Worm (Caenorhabditis elegans) whole organism, L1 larva: ENCODE results near the gene dhhc-6.

Experiments used
- C34B4.2 ChIP-seq: sonication (generic microtip); optimal IDR thresholded peaks from 2 replicates; lab custom pipeline; 2017; ENCODE audit warnings: mild to moderate bottlenecking, missing genetic modification characterization, missing compliant biosample characterization
- F16B12.6 ChIP-seq: fragments of 150-350 bp; optimal IDR thresholded peaks from 2 replicates; lab custom pipeline; 2014; ENCODE audit warnings: missing biosample characterization, missing genetic modification characterization
- Y116A8C.19 ChIP-seq: sonication (generic microtip); optimal IDR thresholded peaks from 2 replicates; lab custom pipeline; 2016; ENCODE audit warnings: missing compliant biosample characterization, missing genetic modification characterization, borderline replicate concordance
- blmp-1 ChIP-seq: fragments of 150-350 bp; optimal IDR thresholded peaks from 2 replicates; lab custom pipeline; 2014; ENCODE audit warnings: missing biosample characterization, missing genetic modification characterization
- ceh-8 ChIP-seq: fragments of 200-800 bp; sonication (Bioruptor generic); optimal IDR thresholded peaks from 2 replicates; lab custom pipeline; 2018; ENCODE audit warnings: mild to moderate bottlenecking, missing genetic modification characterization, moderate library complexity, missing compliant biosample characterization
- ceh-82 ChIP-seq, 3 experiments: fragments of 150-350 bp in 1 of 3; sonication (generic microtip) in 2 of 3; optimal IDR thresholded peaks; 2 replicates each; lab custom pipeline; 2014 to 2017; ENCODE audit warnings: missing biosample characterization in 3 of 3, missing genetic modification characterization in 3 of 3
- ceh-90 ChIP-seq: sonication (generic microtip); optimal IDR thresholded peaks from 2 replicates; lab custom pipeline; 2016; ENCODE audit warnings: missing genetic modification characterization, missing compliant biosample characterization
- dpl-1 ChIP-seq, 3 experiments: fragments of 150-350 bp in 2 of 3; sonication (generic microtip) in 1 of 3; optimal IDR thresholded peaks; 2 replicates each; lab custom pipeline; 2014 to 2017; ENCODE audit warnings: missing biosample characterization in 3 of 3, missing genetic modification characterization in 3 of 3, missing genetic modification reagents in 3 of 3
- efl-1 ChIP-seq, 4 experiments: fragments of 150-350 bp; optimal IDR thresholded peaks in 3 of 4; peaks in 1 of 4; 1 replicate in 1 of 4; 2 replicates in 3 of 4; lab custom pipeline; 2014; ENCODE audit warnings: missing biosample characterization in 2 of 4, missing genetic modification characterization in 2 of 4, missing genetic modification reagents in 2 of 4
- efl-3 ChIP-seq: fragments of 200-800 bp; sonication (Bioruptor generic); optimal IDR thresholded peaks from 2 replicates; lab custom pipeline; 2018; ENCODE audit warnings: mild to moderate bottlenecking, missing genetic modification characterization, missing compliant biosample characterization
- elt-2 ChIP-seq: sonication (generic microtip); optimal IDR thresholded peaks from 2 replicates; lab custom pipeline; 2016; ENCODE audit warnings: missing genetic modification characterization, mild to moderate bottlenecking, inconsistent platforms, missing compliant biosample characterization, missing genetic modification reagents
- elt-3 ChIP-seq, 6 experiments: fragments of 150-350 bp in 1 of 6; sonication (generic microtip); optimal IDR thresholded peaks; 2 replicates each; lab custom pipeline; 2017 to 2018; ENCODE audit warnings: missing biosample characterization in 6 of 6, missing genetic modification characterization in 6 of 6, inconsistent platforms in 1 of 6
- fkh-10 ChIP-seq: sonication (generic microtip); optimal IDR thresholded peaks from 2 replicates; lab custom pipeline; 2017; ENCODE audit warnings: missing biosample characterization, missing genetic modification reagents, missing genetic modification characterization
- fos-1 ChIP-seq: fragments of 150-350 bp; optimal IDR thresholded peaks from 2 replicates; lab custom pipeline; 2014; ENCODE audit warnings: missing biosample characterization, missing genetic modification characterization
- hlh-17 ChIP-seq: fragments of 200-800 bp; sonication (Bioruptor generic); optimal IDR thresholded peaks from 2 replicates; lab custom pipeline; 2018; ENCODE audit warnings: missing genetic modification characterization, mild to moderate bottlenecking, missing compliant biosample characterization, moderate library complexity, borderline replicate concordance
- hpl-2 ChIP-seq: fragments of 150-350 bp; optimal IDR thresholded peaks from 2 replicates; lab custom pipeline; 2014; ENCODE audit warnings: missing biosample characterization, missing genetic modification reagents, missing genetic modification characterization
- lin-13 ChIP-seq: fragments of 150-350 bp; optimal IDR thresholded peaks from 2 replicates; lab custom pipeline; 2014; ENCODE audit warnings: missing biosample characterization, missing genetic modification reagents, missing genetic modification characterization
- lin-14 ChIP-seq: fragments of 200-800 bp; sonication (Bioruptor generic); optimal IDR thresholded peaks from 2 replicates; lab custom pipeline; 2018; ENCODE audit warnings: mild to moderate bottlenecking, missing genetic modification characterization, moderate library complexity, missing compliant biosample characterization
- lin-35 ChIP-seq, 2 experiments: fragments of 150-350 bp; optimal IDR thresholded peaks; 2 replicates each; lab custom pipeline; 2014; ENCODE audit warnings: missing biosample characterization in 2 of 2, missing genetic modification characterization in 2 of 2, missing genetic modification reagents in 2 of 2
- lin-39 ChIP-seq: fragments of 150-350 bp; optimal IDR thresholded peaks from 2 replicates; lab custom pipeline; 2014; ENCODE audit warnings: missing biosample characterization, missing genetic modification reagents, missing genetic modification characterization
- lsy-2 ChIP-seq, 2 experiments: fragments of 150-350 bp; optimal IDR thresholded peaks; 2 replicates each; lab custom pipeline; 2014; ENCODE audit warnings: missing biosample characterization in 2 of 2, missing genetic modification characterization in 2 of 2
- mab-9 ChIP-seq: fragments of 200-800 bp; sonication (Bioruptor generic); IDR thresholded peaks from 2 replicates; pipeline ENCODE4 v1.3.6; 2022; ENCODE audit warnings: missing genetic modification reagents, missing genetic modification characterization, missing compliant biosample characterization
- mdl-1 ChIP-seq, 2 experiments: fragments of 150-350 bp; optimal IDR thresholded peaks; 2 replicates each; lab custom pipeline; 2014 to 2017; ENCODE audit warnings: missing biosample characterization in 2 of 2, missing genetic modification characterization in 2 of 2, inconsistent platforms in 1 of 2
- mep-1 ChIP-seq: fragments of 150-350 bp; optimal IDR thresholded peaks from 2 replicates; lab custom pipeline; 2014; ENCODE audit warnings: missing biosample characterization, missing genetic modification characterization
- nhr-19 ChIP-seq: fragments of 200-800 bp; sonication (Bioruptor generic); conservative IDR thresholded peaks from 2 replicates; pipeline ENCODE4 v1.3.6; 2022; ENCODE audit warnings: missing genetic modification characterization, missing compliant biosample characterization
- nhr-20 ChIP-seq: sonication (generic microtip); optimal IDR thresholded peaks from 2 replicates; lab custom pipeline; 2016; ENCODE audit warnings: mild to moderate bottlenecking, missing genetic modification characterization, missing compliant biosample characterization
- nhr-28 ChIP-seq: fragments of 150-350 bp; optimal IDR thresholded peaks from 2 replicates; lab custom pipeline; 2014; ENCODE audit warnings: missing biosample characterization, missing genetic modification characterization
- nhr-47 ChIP-seq: sonication (generic microtip); optimal IDR thresholded peaks from 2 replicates; lab custom pipeline; 2016; ENCODE audit warnings: mild to moderate bottlenecking, missing genetic modification characterization, moderate library complexity, missing compliant biosample characterization
- nhr-71 ChIP-seq: sonication (generic microtip); optimal IDR thresholded peaks from 2 replicates; lab custom pipeline; 2016; ENCODE audit warnings: mild to moderate bottlenecking, missing genetic modification characterization, moderate library complexity, missing compliant biosample characterization
- nhr-76 ChIP-seq: sonication (generic microtip); optimal IDR thresholded peaks from 2 replicates; lab custom pipeline; 2017; ENCODE audit warnings: missing biosample characterization, missing genetic modification characterization
- nhr-84 ChIP-seq: sonication (generic microtip); optimal IDR thresholded peaks from 2 replicates; lab custom pipeline; 2017; ENCODE audit warnings: missing biosample characterization, missing genetic modification characterization
- nhr-85 ChIP-seq: sonication (generic microtip); peaks from one replicate; lab custom pipeline; 2016; ENCODE audit warnings: missing genetic modification characterization, inconsistent platforms, missing compliant biosample characterization
- pag-3 ChIP-seq: sonication (generic microtip); optimal IDR thresholded peaks from 2 replicates; lab custom pipeline; 2017; ENCODE audit warnings: missing genetic modification characterization, mild to moderate bottlenecking, missing compliant biosample characterization, antibody characterized with exemption, borderline replicate concordance; ENCODE audit not compliant: insufficient read depth
- pqm-1 ChIP-seq: sonication (generic microtip); optimal IDR thresholded peaks from 3 replicates; lab custom pipeline; 2017; ENCODE audit warnings: missing biosample characterization, missing genetic modification characterization
- rnt-1 ChIP-seq: sonication (generic microtip); optimal IDR thresholded peaks from 2 replicates; lab custom pipeline; 2016; ENCODE audit warnings: mild to moderate bottlenecking, missing genetic modification characterization, moderate library complexity, missing compliant biosample characterization
- skn-1 ChIP-seq: fragments of 150-350 bp; optimal IDR thresholded peaks from 2 replicates; lab custom pipeline; 2014; ENCODE audit warnings: missing biosample characterization, missing genetic modification characterization
- snpc-4 ChIP-seq: fragments of 150-350 bp; optimal IDR thresholded peaks from 2 replicates; lab custom pipeline; 2014; ENCODE audit warnings: missing biosample characterization, missing genetic modification characterization
- snu-23 ChIP-seq: sonication (generic microtip); optimal IDR thresholded peaks from 2 replicates; lab custom pipeline; 2016; ENCODE audit warnings: missing genetic modification characterization, missing compliant biosample characterization
- sox-4 ChIP-seq: sonication (generic microtip); optimal IDR thresholded peaks from 2 replicates; lab custom pipeline; 2016; ENCODE audit warnings: missing genetic modification characterization, missing compliant biosample characterization
- sptf-1 ChIP-seq: fragments of 150-350 bp; optimal IDR thresholded peaks from 2 replicates; lab custom pipeline; 2014; ENCODE audit warnings: missing biosample characterization, missing genetic modification characterization
- swsn-7 ChIP-seq: sonication (generic microtip); optimal IDR thresholded peaks from 2 replicates; lab custom pipeline; 2016; ENCODE audit warnings: missing genetic modification characterization, missing compliant biosample characterization
- unc-130 ChIP-seq: fragments of 150-350 bp; optimal IDR thresholded peaks from 2 replicates; lab custom pipeline; 2017; ENCODE audit warnings: missing biosample characterization, missing genetic modification characterization, inconsistent platforms
- unc-86 ChIP-seq: sonication (generic microtip); optimal IDR thresholded peaks from 2 replicates; lab custom pipeline; 2016; ENCODE audit warnings: missing genetic modification characterization, missing compliant biosample characterization
- vab-15 ChIP-seq: sonication (generic microtip); optimal IDR thresholded peaks from 2 replicates; lab custom pipeline; 2017; ENCODE audit warnings: missing genotype, mild to moderate bottlenecking, missing genetic modification characterization, missing compliant biosample characterization
- zag-1 ChIP-seq: fragments of 150-350 bp; optimal IDR thresholded peaks from 2 replicates; lab custom pipeline; 2014; ENCODE audit warnings: missing biosample characterization, missing genetic modification characterization
- ztf-11 ChIP-seq, 2 experiments: sonication (generic microtip); optimal IDR thresholded peaks; 2 replicates each; lab custom pipeline; 2016 to 2017; ENCODE audit warnings: missing genetic modification characterization in 2 of 2, missing biosample characterization in 1 of 2, missing compliant biosample characterization in 1 of 2
- ztf-4 ChIP-seq: fragments of 150-350 bp; optimal IDR thresholded peaks from 2 replicates; lab custom pipeline; 2014; ENCODE audit warnings: missing biosample characterization, missing genetic modification characterization

dhhc-6 gene

DNA sequence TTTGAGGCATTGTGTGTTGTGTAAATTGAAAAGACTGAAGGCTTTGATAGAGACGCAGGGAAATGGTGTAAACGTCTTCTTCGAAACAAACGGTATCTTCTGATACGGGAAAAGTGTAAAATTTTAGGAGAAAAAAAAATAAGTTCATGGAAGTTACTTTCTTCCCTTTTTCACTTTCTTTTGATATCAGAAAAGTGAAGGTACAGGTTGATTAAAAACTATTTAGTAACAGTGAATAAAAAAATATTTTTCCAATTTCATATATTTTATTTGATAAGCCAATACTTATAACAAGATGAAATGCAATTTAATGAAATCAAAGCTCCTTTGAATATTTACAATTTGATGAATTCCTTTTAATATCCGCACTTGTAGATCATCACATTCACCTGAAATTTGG, 14.4 kb upstream of the dhhc-6 start, which contains the start of gene col-129:
Gene col-129 (minus strand): TSS at position 101 of the 400 bp plus-strand sequence.
- TF ChIP-seq swsn-7 (tag; lab: Kevin White, UChicago) (no peak), zag-1 (tag; lab: Kevin White, UChicago) (no peak), fos-1 (tag; lab: Kevin White, UChicago) (no peak), nhr-47 (no peak), sptf-1 (no peak), F16B12.6 (tag; lab: Kevin White, UChicago) (no peak), nhr-84 (no peak), ztf-11 (tag; optimal IDR thresholded peaks at IDR 0.05; lab: Kevin White, UChicago) (no peak)
- TF ChIP-seq, all 84 proteins: peak for 0

DNA sequence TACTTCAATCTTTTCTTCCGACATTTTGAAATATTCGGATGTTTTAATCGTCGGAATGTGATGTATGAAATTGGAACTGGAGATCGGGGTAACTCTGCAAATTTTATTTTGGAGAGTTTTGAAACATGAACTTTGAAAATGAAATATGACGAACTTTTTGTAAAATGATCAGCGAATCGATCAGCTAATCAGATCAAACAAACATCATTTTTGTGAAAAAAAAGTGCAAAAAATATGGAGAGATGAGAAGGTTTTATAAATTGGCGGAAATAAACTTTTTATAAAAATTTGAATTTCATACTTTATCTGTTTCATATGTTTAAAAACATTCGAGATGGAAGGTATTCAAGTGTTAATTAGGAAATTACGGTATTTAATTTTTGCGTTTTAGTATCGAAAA, 13.3 kb upstream of the dhhc-6 start, which contains the start of gene dlc-2:
Gene dlc-2 (minus strand): TSS at position 101 of the 400 bp plus-strand sequence.
- TF ChIP-seq nhr-85 (no peak), fos-1 (tag; lab: Kevin White, UChicago) (no peak), zag-1 (tag; lab: Kevin White, UChicago) (no peak), ztf-4 (tag; lab: Kevin White, UChicago) (no peak), lsy-2 (tag; optimal IDR thresholded peaks at IDR 0.05; lab: Kevin White, UChicago) (no peak), pqm-1 (tag; lab: Kevin White, UChicago) (no peak), snpc-4 (tag; lab: Kevin White, UChicago) (no peak), sptf-1 (no peak), nhr-20 (no peak), mdl-1 (tag; optimal IDR thresholded peaks at IDR 0.05; lab: Kevin White, UChicago) (no peak), elt-3 (tag; optimal IDR thresholded peaks at IDR 0.05; lab: Kevin White, UChicago) (no peak), efl-3 (GFP tag; lab: Kevin White, UChicago) (no peak), rnt-1 (tag; lab: Kevin White, UChicago) (no peak), vab-15 (tag; lab: Kevin White, UChicago) (no peak), unc-86 (tag; lab: Kevin White, UChicago) (no peak), blmp-1 (tag; lab: Kevin White, UChicago) (no peak), lin-13 (no peak), lin-39 (no peak), C34B4.2 (no peak), Y116A8C.19 (tag; lab: Kevin White, UChicago) (no peak)

DNA sequence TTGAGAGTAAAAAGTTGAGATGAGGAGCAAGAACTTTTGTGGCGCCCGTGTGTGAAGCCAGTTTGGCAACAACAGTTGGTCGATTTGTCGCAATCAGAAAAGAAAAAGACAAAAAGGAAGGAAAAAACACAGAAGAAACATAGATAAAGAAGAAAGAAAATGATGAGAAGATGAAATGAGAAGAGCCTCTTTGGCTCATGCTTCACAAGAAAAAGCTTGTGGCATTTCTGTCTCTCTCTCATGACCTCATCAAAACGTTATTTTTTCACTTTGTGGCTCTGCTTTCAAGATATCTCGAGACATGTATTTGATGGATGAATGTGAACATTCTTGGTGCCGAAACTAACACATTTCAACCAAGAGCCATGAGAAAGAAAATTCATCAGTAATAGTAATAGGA, 11.7 kb upstream of the dhhc-6 start:
- TF ChIP-seq nhr-76 (tag; lab: Kevin White, UChicago): no peak
- TF ChIP-seq snu-23 (GFP tag; lab: Kevin White, UChicago): peak; percentile 47
- no peak for TF ChIP-seq ceh-8 (GFP tag; lab: Kevin White, UChicago)
- TF ChIP-seq efl-3 (GFP tag; lab: Kevin White, UChicago): no peak
- TF ChIP-seq ceh-82 (tag; optimal IDR thresholded peaks at IDR 0.05; lab: Kevin White, UChicago): no peak
- TF ChIP-seq nhr-19 (GFP tag; lab: Robert Waterston, UW): peak; percentile 34
- peak; percentile 8 for TF ChIP-seq mep-1 (tag; lab: Kevin White, UChicago)
- no peak for TF ChIP-seq skn-1 (tag; lab: Kevin White, UChicago)
- no peak for TF ChIP-seq nhr-47
- no peak for TF ChIP-seq lin-13
- TF ChIP-seq sox-4 (tag; lab: Kevin White, UChicago): no peak
- TF ChIP-seq unc-130 (tag; lab: Kevin White, UChicago): peak; percentile 34
- no peak for TF ChIP-seq ceh-90 (tag; lab: Kevin White, UChicago)
- TF ChIP-seq mab-9 (GFP tag; lab: Robert Waterston, UW): no peak
- no peak for TF ChIP-seq elt-2
- no peak for TF ChIP-seq hlh-17 (GFP tag; lab: Kevin White, UChicago)
- TF ChIP-seq vab-15 (tag; lab: Kevin White, UChicago): no peak
- no peak for TF ChIP-seq lin-35 (GFP tag; optimal IDR thresholded peaks at IDR 0.05; lab: Kevin White, UChicago)
- TF ChIP-seq elt-3 (tag; optimal IDR thresholded peaks at IDR 0.05; lab: Kevin White, UChicago): no peak
- TF ChIP-seq C34B4.2: no peak
- TF ChIP-seq dpl-1 (GFP tag; optimal IDR thresholded peaks at IDR 0.05; lab: Kevin White, UChicago): peak in 1 of 3 experiments; percentile 5
- TF ChIP-seq nhr-28 (tag; lab: Kevin White, UChicago): no peak
- TF ChIP-seq fkh-10: no peak
- no peak for TF ChIP-seq efl-1 (optimal IDR thresholded peaks at IDR 0.05; lab: Kevin White, UChicago)
- no peak for TF ChIP-seq efl-1 (GFP tag; optimal IDR thresholded peaks at IDR 0.05 in 1 of 2; lab: Kevin White, UChicago)
- TF ChIP-seq lin-39: no peak
- no peak for TF ChIP-seq unc-86 (tag; lab: Kevin White, UChicago)
- peak; percentile 67 for TF ChIP-seq nhr-71 (tag; lab: Kevin White, UChicago)
- peak; percentile 93 for TF ChIP-seq pag-3 (tag; lab: Kevin White, UChicago)
- no peak for TF ChIP-seq ztf-11 (tag; optimal IDR thresholded peaks at IDR 0.05; lab: Kevin White, UChicago)
- peak; percentile 5 to 66 for TF ChIP-seq lsy-2 (tag; optimal IDR thresholded peaks at IDR 0.05; lab: Kevin White, UChicago)
- TF ChIP-seq hpl-2 (GFP tag; lab: Kevin White, UChicago): no peak
- TF ChIP-seq lin-14 (GFP tag; lab: Kevin White, UChicago): peak; percentile 82
- peak; percentile 65 for TF ChIP-seq rnt-1 (tag; lab: Kevin White, UChicago)
